Worm (Caenorhabditis elegans) whole organism, L1 larva: Measurements from ENCODE around the gene srp-7.

Source experiments
- C04F5.9 ChIP-seq: sonication (generic microtip); optimal IDR thresholded peaks from 2 replicates; lab custom pipeline; 2016; ENCODE audit warnings: missing genetic modification characterization, missing compliant biosample characterization
- ceh-90 ChIP-seq: sonication (generic microtip); optimal IDR thresholded peaks from 2 replicates; lab custom pipeline; 2016; ENCODE audit warnings: missing genetic modification characterization, missing compliant biosample characterization
- fkh-10 ChIP-seq: sonication (generic microtip); optimal IDR thresholded peaks from 2 replicates; lab custom pipeline; 2017; ENCODE audit warnings: missing biosample characterization, missing genetic modification reagents, missing genetic modification characterization
- hlh-17 ChIP-seq: fragments of 200-800 bp; sonication (Bioruptor generic); optimal IDR thresholded peaks from 2 replicates; lab custom pipeline; 2018; ENCODE audit warnings: missing genetic modification characterization, mild to moderate bottlenecking, missing compliant biosample characterization, moderate library complexity, borderline replicate concordance
- lin-13 ChIP-seq: fragments of 150-350 bp; optimal IDR thresholded peaks from 2 replicates; lab custom pipeline; 2014; ENCODE audit warnings: missing biosample characterization, missing genetic modification reagents, missing genetic modification characterization
- mdl-1 ChIP-seq, 2 experiments: fragments of 150-350 bp; optimal IDR thresholded peaks; 2 replicates each; lab custom pipeline; 2014 to 2017; ENCODE audit warnings: missing biosample characterization in 2 of 2, missing genetic modification characterization in 2 of 2, inconsistent platforms in 1 of 2
- mep-1 ChIP-seq: fragments of 150-350 bp; optimal IDR thresholded peaks from 2 replicates; lab custom pipeline; 2014; ENCODE audit warnings: missing biosample characterization, missing genetic modification characterization
- nhr-12 ChIP-seq: sonication (generic microtip); optimal IDR thresholded peaks from 2 replicates; lab custom pipeline; 2017; ENCODE audit warnings: missing biosample characterization, missing genetic modification characterization
- nhr-76 ChIP-seq: sonication (generic microtip); optimal IDR thresholded peaks from 2 replicates; lab custom pipeline; 2017; ENCODE audit warnings: missing biosample characterization, missing genetic modification characterization
- pax-3 ChIP-seq: fragments of 200-800 bp; sonication (Bioruptor generic); optimal IDR thresholded peaks from 2 replicates; lab custom pipeline; 2018; ENCODE audit warnings: mild to moderate bottlenecking, missing genetic modification characterization, moderate library complexity, missing compliant biosample characterization
- snpc-4 ChIP-seq: fragments of 150-350 bp; optimal IDR thresholded peaks from 2 replicates; lab custom pipeline; 2014; ENCODE audit warnings: missing biosample characterization, missing genetic modification characterization
- unc-62 ChIP-seq: fragments of 150-350 bp; optimal IDR thresholded peaks from 2 replicates; lab custom pipeline; 2014; ENCODE audit warnings: missing biosample characterization, missing genetic modification reagents, missing genetic modification characterization
- unc-98 ChIP-seq: fragments of 200-800 bp; sonication (Bioruptor generic); IDR thresholded peaks from 2 replicates; pipeline ENCODE4 v1.3.6; 2022; ENCODE audit warnings: missing genetic modification characterization, missing compliant biosample characterization

DNA sequence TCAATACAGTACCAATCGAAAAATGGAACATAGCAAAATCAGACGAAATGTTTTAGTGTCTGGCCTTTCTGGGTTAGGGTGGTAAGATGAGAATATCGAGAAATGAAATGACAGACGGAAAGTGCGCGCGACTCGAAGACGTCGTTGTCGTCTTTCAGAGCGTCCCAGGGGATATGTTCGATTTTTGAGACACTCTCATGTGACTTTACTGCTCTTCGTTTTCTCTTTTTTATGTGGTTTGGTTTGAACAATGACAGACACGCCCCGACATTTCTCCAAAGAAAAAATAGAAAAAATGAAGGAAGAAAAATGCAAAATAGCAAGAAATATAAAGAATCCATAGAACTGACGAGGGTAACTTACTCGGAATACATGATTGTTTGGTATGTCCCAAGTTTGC lies 31.6 kb downstream of the srp-7 start:
- TF ChIP-seq nhr-76 (tag; lab: Kevin White, UChicago) (no peak), mdl-1 (tag; optimal IDR thresholded peaks at IDR 0.05; lab: Kevin White, UChicago) (no peak), ceh-90 (tag; lab: Kevin White, UChicago) (no peak), unc-62 (GFP tag; lab: Kevin White, UChicago) (no peak), C04F5.9 (tag; lab: Kevin White, UChicago) (no peak), fkh-10 (no peak), pax-3 (tag; lab: Kevin White, UChicago) (no peak), snpc-4 (tag; lab: Kevin White, UChicago) (no peak), unc-98 (GFP tag; lab: Robert Waterston, UW) (no peak), lin-13 (GFP tag; lab: Kevin White, UChicago) (no peak), mep-1 (tag; lab: Kevin White, UChicago) (no peak), nhr-12 (tag; lab: Kevin White, UChicago) (no peak), hlh-17 (no peak)
